Worm (Caenorhabditis elegans) whole organism, mixed stage, embryonic: Measurements from ENCODE around the gene T16D1.1.

ENCODE experiments used
- M03D4.4 ChIP-seq: sonication (generic microtip); optimal IDR thresholded peaks from 2 replicates; lab custom pipeline; 2017; ENCODE audit warnings: mild to moderate bottlenecking, missing genetic modification characterization, missing compliant biosample characterization
- bed-3 ChIP-seq: fragments of 200-800 bp; sonication (Bioruptor generic); optimal IDR thresholded peaks from 3 replicates; lab custom pipeline; 2018; ENCODE audit warnings: mild to moderate bottlenecking, missing genetic modification characterization, moderate library complexity, missing compliant biosample characterization
- blmp-1 ChIP-seq: fragments of 150-350 bp; optimal IDR thresholded peaks from 2 replicates; lab custom pipeline; 2014; ENCODE audit warnings: missing biosample characterization, missing genetic modification characterization
- ceh-39 ChIP-seq: fragments of 150-350 bp; optimal IDR thresholded peaks from 2 replicates; lab custom pipeline; 2014; ENCODE audit warnings: missing biosample characterization, missing genetic modification characterization
- ceh-43 ChIP-seq: fragments of 200-800 bp; sonication (Bioruptor generic); optimal IDR thresholded peaks from 2 replicates; lab custom pipeline; 2018; ENCODE audit warnings: mild to moderate bottlenecking, missing genetic modification characterization, moderate library complexity, missing compliant biosample characterization
- ceh-83 ChIP-seq: fragments of 200-800 bp; sonication (Bioruptor generic); optimal IDR thresholded peaks from 2 replicates; lab custom pipeline; 2018; ENCODE audit warnings: mild to moderate bottlenecking, missing genetic modification characterization, missing compliant biosample characterization
- ces-1 ChIP-seq: fragments of 150-350 bp; optimal IDR thresholded peaks from 2 replicates; lab custom pipeline; 2014; ENCODE audit warnings: missing biosample characterization, missing genetic modification reagents, missing genetic modification characterization
- cnd-1 ChIP-seq: fragments of 200-800 bp; sonication (Bioruptor generic); optimal IDR thresholded peaks from 2 replicates; lab custom pipeline; 2018; ENCODE audit warnings: mild to moderate bottlenecking, missing genetic modification characterization, missing compliant biosample characterization
- drap-1 ChIP-seq: fragments of 200-800 bp; sonication (Bioruptor generic); optimal IDR thresholded peaks from 3 replicates; lab custom pipeline; 2018; ENCODE audit warnings: mild to moderate bottlenecking, missing genetic modification characterization, missing compliant biosample characterization
- elt-1 ChIP-seq: sonication (generic microtip); optimal IDR thresholded peaks from 2 replicates; lab custom pipeline; 2017; ENCODE audit warnings: missing genetic modification characterization, mild to moderate bottlenecking, missing compliant biosample characterization, antibody characterized with exemption, moderate library complexity, borderline replicate concordance; ENCODE audit not compliant: insufficient read depth
- elt-3 ChIP-seq: fragments of 150-350 bp; optimal IDR thresholded peaks from 2 replicates; lab custom pipeline; 2014; ENCODE audit warnings: missing biosample characterization, missing genetic modification characterization
- flh-1 ChIP-seq: fragments of 200-800 bp; sonication (Bioruptor generic); optimal IDR thresholded peaks from 2 replicates; lab custom pipeline; 2018; ENCODE audit warnings: mild to moderate bottlenecking, missing genetic modification characterization, moderate library complexity, missing compliant biosample characterization
- ham-2 ChIP-seq: fragments of 200-800 bp; sonication (Bioruptor generic); optimal IDR thresholded peaks from 2 replicates; lab custom pipeline; 2018; ENCODE audit warnings: mild to moderate bottlenecking, missing genetic modification characterization, missing compliant biosample characterization
- hlh-1 ChIP-seq: fragments of 150-350 bp; optimal IDR thresholded peaks from 2 replicates; lab custom pipeline; 2014; ENCODE audit warnings: missing biosample characterization, missing genetic modification reagents, missing genetic modification characterization
- lin-13 ChIP-seq: fragments of 150-350 bp; optimal IDR thresholded peaks from 2 replicates; lab custom pipeline; 2014; ENCODE audit warnings: missing biosample characterization, missing genetic modification characterization
- lin-32 ChIP-seq: fragments of 200-800 bp; sonication (Bioruptor generic); optimal IDR thresholded peaks from 2 replicates; lab custom pipeline; 2018; ENCODE audit warnings: mild to moderate bottlenecking, missing genetic modification characterization, missing compliant biosample characterization
- lsy-2 ChIP-seq: fragments of 150-350 bp; optimal IDR thresholded peaks from 2 replicates; lab custom pipeline; 2014; ENCODE audit warnings: missing biosample characterization, missing genetic modification characterization
- mab-5 ChIP-seq: fragments of 150-350 bp; optimal IDR thresholded peaks from 2 replicates; lab custom pipeline; 2014; ENCODE audit warnings: missing biosample characterization, missing genetic modification characterization
- mep-1 ChIP-seq: fragments of 150-350 bp; optimal IDR thresholded peaks from 2 replicates; lab custom pipeline; 2017; ENCODE audit warnings: missing biosample characterization, missing genetic modification reagents, missing genetic modification characterization, inconsistent platforms
- mls-2 ChIP-seq: sonication (generic microtip); optimal IDR thresholded peaks from 2 replicates; lab custom pipeline; 2016; ENCODE audit warnings: mild to moderate bottlenecking, missing genetic modification characterization, moderate library complexity, missing compliant biosample characterization
- nhr-12 ChIP-seq: fragments of 150-350 bp; optimal IDR thresholded peaks from 2 replicates; lab custom pipeline; 2014; ENCODE audit warnings: missing biosample characterization, missing genetic modification characterization
- nhr-2 ChIP-seq: fragments of 150-350 bp; optimal IDR thresholded peaks from 2 replicates; lab custom pipeline; 2014; ENCODE audit warnings: missing biosample characterization, missing genetic modification characterization
- nhr-237 ChIP-seq: fragments of 150-350 bp; optimal IDR thresholded peaks from 2 replicates; lab custom pipeline; 2014; ENCODE audit warnings: missing biosample characterization, missing genetic modification characterization
- nhr-28 ChIP-seq: fragments of 150-350 bp; optimal IDR thresholded peaks from 2 replicates; lab custom pipeline; 2014; ENCODE audit warnings: missing biosample characterization, missing genetic modification characterization
- nhr-76 ChIP-seq: sonication (generic microtip); optimal IDR thresholded peaks from 2 replicates; lab custom pipeline; 2017; ENCODE audit warnings: missing biosample characterization, missing genetic modification characterization
- pha-4 ChIP-seq: fragments of 150-350 bp; optimal IDR thresholded peaks from 2 replicates; lab custom pipeline; 2018; ENCODE audit warnings: missing biosample characterization, missing genetic modification reagents, missing genetic modification characterization
- sem-2 ChIP-seq: fragments of 200-800 bp; sonication (Bioruptor generic); optimal IDR thresholded peaks from 2 replicates; lab custom pipeline; 2018; ENCODE audit warnings: mild to moderate bottlenecking, missing genetic modification characterization, missing compliant biosample characterization
- snpc-4 ChIP-seq: fragments of 150-350 bp; optimal IDR thresholded peaks from 2 replicates; lab custom pipeline; 2014; ENCODE audit warnings: missing biosample characterization, missing genetic modification characterization
- sptf-1 ChIP-seq: sonication (generic microtip); optimal IDR thresholded peaks from 2 replicates; lab custom pipeline; 2017; ENCODE audit warnings: mild to moderate bottlenecking, missing genetic modification characterization, moderate library complexity, missing compliant biosample characterization
- tbx-8 ChIP-seq: fragments of 200-800 bp; sonication (Bioruptor generic); optimal IDR thresholded peaks from 2 replicates; lab custom pipeline; 2018; ENCODE audit warnings: mild to moderate bottlenecking, missing genetic modification characterization, moderate library complexity, missing compliant biosample characterization
- unc-120 ChIP-seq: sonication (generic microtip); optimal IDR thresholded peaks from 2 replicates; lab custom pipeline; 2017; ENCODE audit warnings: missing genetic modification characterization, missing compliant biosample characterization; ENCODE audit not compliant: poor library complexity, severe bottlenecking
- unc-39 ChIP-seq: fragments of 150-350 bp; optimal IDR thresholded peaks from 2 replicates; lab custom pipeline; 2014; ENCODE audit warnings: missing biosample characterization, missing genetic modification characterization
- unc-62 ChIP-seq: fragments of 150-350 bp; optimal IDR thresholded peaks from 2 replicates; lab custom pipeline; 2014; ENCODE audit warnings: missing biosample characterization, missing genetic modification reagents, missing genetic modification characterization
- zip-8 ChIP-seq: fragments of 150-350 bp; optimal IDR thresholded peaks from 2 replicates; lab custom pipeline; 2014; ENCODE audit warnings: missing biosample characterization, missing genetic modification characterization

The T16D1.1 gene

ce11 chrII:5277780-5278179 lies 36.3 kb upstream of the T16D1.1 start:
- TF ChIP-seq sem-2 (GFP tag; lab: Kevin White, UChicago) (no peak), nhr-12 (tag; lab: Kevin White, UChicago) (no peak), M03D4.4 (tag; lab: Kevin White, UChicago) (no peak), unc-39 (tag; lab: Kevin White, UChicago) (no peak), ceh-39 (no peak), hlh-1 (tag; lab: Kevin White, UChicago) (no peak), nhr-237 (tag; lab: Kevin White, UChicago) (no peak)
- TF ChIP-seq, all 35 proteins: peak for 0

ce11 chrII:5276736-5277135 lies 35.3 kb upstream of the T16D1.1 start:
- no peak for TF ChIP-seq blmp-1
- no peak for TF ChIP-seq ceh-83 (GFP tag; lab: Kevin White, UChicago)
- TF ChIP-seq lin-13 (tag; lab: Kevin White, UChicago): no peak
- no peak for TF ChIP-seq unc-120 (tag; lab: Kevin White, UChicago)
- no peak for TF ChIP-seq unc-62 (GFP tag; lab: Kevin White, UChicago)
- no peak for TF ChIP-seq ces-1
- TF ChIP-seq lsy-2 (tag; lab: Kevin White, UChicago): no peak
- TF ChIP-seq drap-1 (GFP tag; lab: Kevin White, UChicago): no peak
- no peak for TF ChIP-seq sptf-1 (tag; lab: Kevin White, UChicago)
- TF ChIP-seq mls-2 (tag; lab: Kevin White, UChicago): no peak
- TF ChIP-seq mab-5: no peak
- TF ChIP-seq nhr-237 (tag; lab: Kevin White, UChicago): no peak
- TF ChIP-seq snpc-4 (tag; lab: Kevin White, UChicago): no peak
- TF ChIP-seq cnd-1 (tag; lab: Kevin White, UChicago): no peak
- no peak for TF ChIP-seq nhr-2 (tag; lab: Kevin White, UChicago)
- TF ChIP-seq sem-2 (GFP tag; lab: Kevin White, UChicago): no peak
- no peak for TF ChIP-seq hlh-1 (tag; lab: Kevin White, UChicago)
- no peak for TF ChIP-seq elt-1 (tag; lab: Kevin White, UChicago)
- TF ChIP-seq flh-1 (GFP tag; lab: Kevin White, UChicago): no peak
- no peak for TF ChIP-seq ceh-43 (GFP tag; lab: Kevin White, UChicago)

ce11 chrII:5271729-5272322 lies 30.4 kb upstream of the T16D1.1 start, which contains the start of gene drn-1:
drn-1 (minus strand) TSS chrII:5271845.
- TF ChIP-seq hlh-1 (tag; lab: Kevin White, UChicago): no peak
- no peak for TF ChIP-seq nhr-28 (tag; lab: Kevin White, UChicago)
- TF ChIP-seq ceh-43 (GFP tag; lab: Kevin White, UChicago): no peak
- no peak for TF ChIP-seq cnd-1 (tag; lab: Kevin White, UChicago)
- no peak for TF ChIP-seq elt-3 (tag; lab: Kevin White, UChicago)
- TF ChIP-seq lsy-2 (tag; lab: Kevin White, UChicago): no peak
- no peak for TF ChIP-seq nhr-2 (tag; lab: Kevin White, UChicago)
- no peak for TF ChIP-seq nhr-237 (tag; lab: Kevin White, UChicago)
- TF ChIP-seq unc-39 (tag; lab: Kevin White, UChicago): no peak
- TF ChIP-seq mab-5: no peak
- TF ChIP-seq mls-2 (tag; lab: Kevin White, UChicago): no peak
- TF ChIP-seq tbx-8 (GFP tag; lab: Kevin White, UChicago): no peak
- TF ChIP-seq pha-4 (tag; lab: Kevin White, UChicago): no peak
- no peak for TF ChIP-seq ham-2 (GFP tag; lab: Kevin White, UChicago)
- no peak for TF ChIP-seq lin-13 (tag; lab: Kevin White, UChicago)
- no peak for TF ChIP-seq mep-1 (tag; lab: Kevin White, UChicago)
- no peak for TF ChIP-seq zip-8 (tag; lab: Kevin White, UChicago)
- TF ChIP-seq bed-3 (GFP tag; lab: Kevin White, UChicago): no peak
- no peak for TF ChIP-seq ces-1
- no peak for TF ChIP-seq M03D4.4 (tag; lab: Kevin White, UChicago)
- TF ChIP-seq, all 35 proteins: peak for 0

- no peak for TF ChIP-seq hlh-1 (tag; lab: Kevin White, UChicago)
- TF ChIP-seq elt-1 (tag; lab: Kevin White, UChicago): no peak
- no peak for TF ChIP-seq pha-4 (tag; lab: Kevin White, UChicago)
- no peak for TF ChIP-seq lin-32 (GFP tag; lab: Kevin White, UChicago)
- no peak for TF ChIP-seq nhr-76
- TF ChIP-seq sptf-1 (tag; lab: Kevin White, UChicago): no peak
- no peak for TF ChIP-seq nhr-237 (tag; lab: Kevin White, UChicago)
- TF ChIP-seq bed-3 (GFP tag; lab: Kevin White, UChicago): no peak
- no peak for TF ChIP-seq cnd-1 (tag; lab: Kevin White, UChicago)
- TF ChIP-seq flh-1 (GFP tag; lab: Kevin White, UChicago): no peak
- no peak for TF ChIP-seq zip-8 (tag; lab: Kevin White, UChicago)
- TF ChIP-seq nhr-12 (tag; lab: Kevin White, UChicago): no peak
- TF ChIP-seq unc-39 (tag; lab: Kevin White, UChicago): no peak
- no peak for TF ChIP-seq ham-2 (GFP tag; lab: Kevin White, UChicago)
- no peak for TF ChIP-seq lsy-2 (tag; lab: Kevin White, UChicago)
Observed at ce11 chrII:5268977-5269376, 27.5 kb upstream of the T16D1.1 start.
